Fruit fly (Drosophila melanogaster) whole organism, embryonic: ENCODE data around the gene MYPT-75D.
A peak's percentile ranks its signal among the peaks of the same experiment; 100 is the strongest.

Source experiments
- ATbp ChIP-seq: fragments of 200-800 bp; sonication (Bioruptor generic); optimal IDR thresholded peaks from 2 replicates; lab custom pipeline; 2017; ENCODE audit warnings: missing biosample characterization, mild to moderate bottlenecking, missing genetic modification characterization, missing genetic modification reagents
- Antp ChIP-seq: fragments of 200-800 bp; sonication (Bioruptor generic); optimal IDR thresholded peaks from 3 replicates; lab custom pipeline; 2016; ENCODE audit warnings: missing biosample characterization, missing genetic modification characterization
- Awh ChIP-seq: fragments of 200-800 bp; sonication (Bioruptor generic); IDR thresholded peaks from 2 replicates; pipeline ENCODE4, ENCODE4 v1.3.6; 2022; ENCODE audit warnings: missing biosample characterization, missing genetic modification characterization
- Bdp1 ChIP-seq: fragments of 200-800 bp; sonication (Bioruptor generic); optimal IDR thresholded peaks from 3 replicates; lab custom pipeline; 2016; ENCODE audit warnings: missing biosample characterization, missing genetic modification characterization
- CG10274 ChIP-seq: fragments of 200-800 bp; sonication (Bioruptor generic); optimal IDR thresholded peaks from 3 replicates; lab custom pipeline; 2017; ENCODE audit warnings: missing biosample characterization, mild to moderate bottlenecking, missing genetic modification characterization
- CG10366 ChIP-seq: fragments of 200-800 bp; sonication (Bioruptor generic); IDR thresholded peaks from 2 replicates; pipeline ENCODE4 v1.3.6; 2022; ENCODE audit warnings: missing biosample characterization, missing genetic modification characterization
- CG10462 ChIP-seq: fragments of 200-800 bp; sonication (Bioruptor generic); optimal IDR thresholded peaks from 2 replicates; lab custom pipeline; 2016; ENCODE audit warnings: missing biosample characterization, missing genetic modification characterization
- CG11093 ChIP-seq: fragments of 200-800 bp; sonication (Bioruptor generic); IDR thresholded peaks from 3 replicates; pipeline ENCODE4 v1.3.6; 2022; ENCODE audit warnings: missing biosample characterization, missing genetic modification characterization
- CG1233 ChIP-seq: fragments of 200-800 bp; sonication (Bioruptor generic); optimal IDR thresholded peaks from 4 replicates; lab custom pipeline; 2018; ENCODE audit warnings: missing biosample characterization, mild to moderate bottlenecking, missing genetic modification characterization
- CG12769 ChIP-seq: fragments of 200-800 bp; sonication (Bioruptor generic); optimal IDR thresholded peaks from 2 replicates; lab custom pipeline; 2019; ENCODE audit warnings: missing biosample characterization, mild to moderate bottlenecking, missing genetic modification characterization, moderate library complexity
- CG1603 ChIP-seq: fragments of 200-800 bp; sonication (Bioruptor generic); optimal IDR thresholded peaks from 2 replicates; lab custom pipeline; 2019; ENCODE audit warnings: missing biosample characterization, mild to moderate bottlenecking, missing genetic modification characterization, moderate library complexity
- CG16779 ChIP-seq: fragments of 200-800 bp; sonication (Bioruptor generic); IDR thresholded peaks from 2 replicates; pipeline ENCODE4 v1.3.6; 2022; ENCODE audit warnings: missing biosample characterization, missing genetic modification characterization
- CG1792 ChIP-seq: fragments of 200-800 bp; sonication (Bioruptor generic); optimal IDR thresholded peaks from 2 replicates; lab custom pipeline; 2016; ENCODE audit warnings: missing biosample characterization, missing genetic modification characterization
- CG30020 ChIP-seq: fragments of 200-800 bp; optimal IDR thresholded peaks from 2 replicates; lab custom pipeline; 2019; ENCODE audit warnings: missing biosample characterization, mild to moderate bottlenecking, missing genetic modification characterization, moderate library complexity
- CG31365 ChIP-seq: fragments of 200-800 bp; sonication (Bioruptor generic); optimal IDR thresholded peaks from 2 replicates; lab custom pipeline; 2018; ENCODE audit warnings: missing biosample characterization, mild to moderate bottlenecking, missing genetic modification characterization
- CG34224 ChIP-seq: fragments of 200-800 bp; sonication (Bioruptor generic); IDR thresholded peaks from 3 replicates; pipeline ENCODE4 v1.3.6; 2022; ENCODE audit warnings: missing biosample characterization, missing genetic modification characterization; ENCODE audit not compliant: partially characterized antibody
- CG4707 ChIP-seq: fragments of 200-800 bp; sonication (Bioruptor generic); optimal IDR thresholded peaks from 2 replicates; lab custom pipeline; 2018; ENCODE audit warnings: missing biosample characterization, mild to moderate bottlenecking, missing genetic modification characterization, moderate library complexity
- CG7987 ChIP-seq: fragments of 200-800 bp; sonication (Bioruptor generic); optimal IDR thresholded peaks from 2 replicates; lab custom pipeline; 2018; ENCODE audit warnings: missing biosample characterization, mild to moderate bottlenecking, missing genetic modification characterization, moderate library complexity
- CG8281 ChIP-seq: fragments of 200-800 bp; sonication (Bioruptor generic); optimal IDR thresholded peaks from 2 replicates; lab custom pipeline; 2018; ENCODE audit warnings: missing biosample characterization, mild to moderate bottlenecking, missing genetic modification characterization, moderate library complexity
- CG8290 ChIP-seq, 3 experiments: fragments of 200-800 bp; sonication (Bioruptor generic); optimal IDR thresholded peaks; 2 replicates each; lab custom pipeline; 2016 to 2019; ENCODE audit warnings: missing biosample characterization in 3 of 3, missing genetic modification characterization in 3 of 3, mild to moderate bottlenecking in 2 of 3, moderate library complexity in 1 of 3
- CG9727 ChIP-seq: fragments of 200-800 bp; sonication (Bioruptor generic); optimal IDR thresholded peaks from 3 replicates; lab custom pipeline; 2017; ENCODE audit warnings: missing biosample characterization, mild to moderate bottlenecking, missing genetic modification characterization
- CG9876 ChIP-seq: fragments of 200-800 bp; sonication (Bioruptor generic); optimal IDR thresholded peaks from 2 replicates; lab custom pipeline; 2016; ENCODE audit warnings: missing biosample characterization, missing genetic modification characterization
- CHES-1-like ChIP-seq: fragments of 200-800 bp; sonication (Bioruptor generic); optimal IDR thresholded peaks from 2 replicates; lab custom pipeline; 2016; ENCODE audit warnings: missing biosample characterization, missing genetic modification characterization
- Doc2 ChIP-seq: fragments of 200-800 bp; sonication (Bioruptor generic); IDR thresholded peaks from 2 replicates; pipeline ENCODE4 v1.3.6; 2022; ENCODE audit warnings: missing biosample characterization, missing genetic modification characterization
- Fer2 ChIP-seq: fragments of 200-800 bp; sonication (Bioruptor generic); optimal IDR thresholded peaks from 2 replicates; lab custom pipeline; 2018; ENCODE audit warnings: missing biosample characterization, mild to moderate bottlenecking, missing genetic modification characterization, moderate library complexity
- Vsx1 ChIP-seq: fragments of 200-800 bp; sonication (Bioruptor generic); optimal IDR thresholded peaks from 2 replicates; lab custom pipeline; 2017; ENCODE audit warnings: missing biosample characterization, mild to moderate bottlenecking, missing genetic modification characterization, missing genetic modification reagents
- Xbp1 ChIP-seq: fragments of 200-800 bp; sonication (Bioruptor generic); optimal IDR thresholded peaks from 3 replicates; lab custom pipeline; 2016; ENCODE audit warnings: missing biosample characterization, mild to moderate bottlenecking, missing genetic modification characterization
- abd-A ChIP-seq: fragments of 200-800 bp; sonication (Bioruptor generic); optimal IDR thresholded peaks from 3 replicates; lab custom pipeline; 2019; ENCODE audit warnings: missing biosample characterization, mild to moderate bottlenecking, missing genetic modification characterization, moderate library complexity
- bcd ChIP-seq: fragments of 200-800 bp; sonication (Bioruptor generic); optimal IDR thresholded peaks from 2 replicates; lab custom pipeline; 2017; ENCODE audit warnings: missing biosample characterization, mild to moderate bottlenecking, missing genetic modification characterization
- cad ChIP-seq: fragments of >200 bp; optimal IDR thresholded peaks from 2 replicates; lab custom pipeline; 2017; ENCODE audit warnings: missing biosample characterization, missing genetic modification characterization
- cg ChIP-seq: fragments of 200-800 bp; sonication (Bioruptor generic); optimal IDR thresholded peaks from 3 replicates; lab custom pipeline; 2019; ENCODE audit warnings: missing biosample characterization, mild to moderate bottlenecking, missing genetic modification characterization, moderate library complexity
- chm ChIP-seq: fragments of 200-800 bp; sonication (Bioruptor generic); IDR thresholded peaks from 2 replicates; pipeline ENCODE4 v1.3.6; 2022; ENCODE audit warnings: missing biosample characterization, missing genetic modification characterization
- croc ChIP-seq: fragments of 200-800 bp; sonication (Bioruptor generic); conservative IDR thresholded peaks from 3 replicates; pipeline ENCODE4 v1.3.6; 2022; ENCODE audit warnings: missing biosample characterization, missing genetic modification characterization
- crol ChIP-seq: fragments of 200-800 bp; sonication (Bioruptor generic); IDR thresholded peaks from 2 replicates; pipeline ENCODE4 v1.3.6; 2022; ENCODE audit warnings: missing biosample characterization, missing genetic modification characterization
- dm ChIP-seq: fragments of 200-800 bp; sonication (Bioruptor generic); optimal IDR thresholded peaks from 3 replicates; lab custom pipeline; 2016; ENCODE audit warnings: missing biosample characterization, missing genetic modification characterization
- en ChIP-seq: fragments of 200-800 bp; sonication (Bioruptor generic); optimal IDR thresholded peaks from 2 replicates; lab custom pipeline; 2016; ENCODE audit warnings: missing biosample characterization, missing genetic modification characterization
- eve ChIP-seq, 2 experiments: fragments of >200 bp; optimal IDR thresholded peaks; 2 replicates each; lab custom pipeline; 2017; ENCODE audit warnings: missing biosample characterization in 2 of 2, missing genetic modification characterization in 2 of 2
- fd102C ChIP-seq: fragments of 200-800 bp; sonication (Bioruptor generic); optimal IDR thresholded peaks from 2 replicates; lab custom pipeline; 2018; ENCODE audit warnings: missing biosample characterization, mild to moderate bottlenecking, missing genetic modification characterization, moderate library complexity
- hbn ChIP-seq: fragments of 200-800 bp; sonication (Bioruptor generic); IDR thresholded peaks from 2 replicates; pipeline ENCODE4 v1.3.6; 2022; ENCODE audit warnings: missing biosample characterization, missing genetic modification characterization; ENCODE audit not compliant: partially characterized antibody
- kay ChIP-seq: fragments of 200-800 bp; sonication (Bioruptor generic); optimal IDR thresholded peaks from 2 replicates; lab custom pipeline; 2016; ENCODE audit warnings: missing biosample characterization, missing genetic modification characterization
- mirr ChIP-seq: fragments of 200-800 bp; sonication (Bioruptor generic); optimal IDR thresholded peaks from 3 replicates; lab custom pipeline; 2018; ENCODE audit warnings: missing biosample characterization, mild to moderate bottlenecking, missing genetic modification characterization
- prd ChIP-seq, 3 experiments: fragments of >200 bp in 2 of 3; fragments of 200-800 bp in 1 of 3; sonication (Bioruptor generic) in 1 of 3; optimal IDR thresholded peaks in 2 of 3; IDR thresholded peaks in 1 of 3; 2 replicates in 2 of 3; 3 replicates in 1 of 3; pipeline versions ENCODE4 v1.3.6 to Lab custom; 2017 to 2022; ENCODE audit warnings: missing biosample characterization in 1 of 3, missing genetic modification characterization in 1 of 3
- ro ChIP-seq: fragments of 200-800 bp; sonication (Bioruptor generic); IDR thresholded peaks from 2 replicates; pipeline ENCODE4 v1.3.6; 2022; ENCODE audit warnings: missing biosample characterization, missing genetic modification characterization
- sisA ChIP-seq: fragments of 200-800 bp; sonication (Bioruptor generic); IDR thresholded peaks from 2 replicates; pipeline ENCODE4 v1.3.6; 2022; ENCODE audit warnings: missing biosample characterization, missing genetic modification characterization
- slbo ChIP-seq: fragments of 200-800 bp; sonication (Bioruptor generic); IDR thresholded peaks from 2 replicates; pipeline ENCODE4 v1.3.6; 2022; ENCODE audit warnings: missing biosample characterization, missing genetic modification characterization
- sob ChIP-seq: fragments of 200-800 bp; sonication (Bioruptor generic); IDR thresholded peaks from 2 replicates; pipeline ENCODE4 v1.3.6; 2022; ENCODE audit warnings: missing biosample characterization, missing genetic modification characterization
- stc ChIP-seq: fragments of 200-800 bp; sonication (Bioruptor generic); IDR thresholded peaks from 2 replicates; pipeline ENCODE4 v1.3.6; 2022; ENCODE audit warnings: missing biosample characterization, missing genetic modification characterization
- tap ChIP-seq: fragments of 200-800 bp; optimal IDR thresholded peaks from 3 replicates; lab custom pipeline; 2019; ENCODE audit warnings: missing biosample characterization, mild to moderate bottlenecking, missing genetic modification characterization, moderate library complexity
- trh ChIP-seq: fragments of 200-800 bp; sonication (Bioruptor generic); optimal IDR thresholded peaks from 2 replicates; lab custom pipeline; 2016; ENCODE audit warnings: missing biosample characterization, missing genetic modification characterization
- zfh1 ChIP-seq: fragments of 200-800 bp; sonication (Bioruptor generic); IDR thresholded peaks from 3 replicates; pipeline ENCODE4 v1.3.6; 2022; ENCODE audit warnings: missing biosample characterization, missing genetic modification characterization

MYPT-75D gene

dm6 chr3L:18672986-18673633 lies 47.4 kb downstream of the MYPT-75D start, which contains the start of gene Capr (continued):
- TF ChIP-seq croc: no peak
- no peak for TF ChIP-seq CG10366 (GFP tag; lab: Robert Waterston, UW)
- TF ChIP-seq CG4707 (GFP tag; lab: Kevin White, UChicago): no peak
- peak; percentile 100 for TF ChIP-seq hbn (GFP tag; lab: Robert Waterston, UW)
- no peak for TF ChIP-seq CG7987 (GFP tag; lab: Kevin White, UChicago)
- TF ChIP-seq chm (GFP tag; lab: Robert Waterston, UW): 0 out of 2 replicates have a peak, but pooled peaks have one; percentile 22
- no peak for TF ChIP-seq abd-A
- TF ChIP-seq CG9727 (GFP tag; lab: Kevin White, UChicago): no peak
- TF ChIP-seq ATbp (GFP tag; lab: Kevin White, UChicago): no peak
- peak; percentile 79 for TF ChIP-seq dm (GFP tag; lab: Kevin White, UChicago)
- TF ChIP-seq bcd (GFP tag; lab: Kevin White, UChicago): peak; percentile 11
- no peak for TF ChIP-seq trh
- TF ChIP-seq ro (GFP tag; lab: Robert Waterston, UW): no peak
- peak; percentile 41 for TF ChIP-seq Xbp1 (GFP tag; lab: Kevin White, UChicago)
- peak; percentile 100 for TF ChIP-seq CG34224 (GFP tag; lab: Robert Waterston, UW)
- peak; percentile 34 for TF ChIP-seq Antp (GFP tag; lab: Kevin White, UChicago)
- TF ChIP-seq cg (GFP tag; lab: Kevin White, UChicago): no peak
- no peak for TF ChIP-seq Doc2 (GFP tag; lab: Robert Waterston, UW)
- peak; percentile 10 for TF ChIP-seq CG8290 (GFP tag; optimal IDR thresholded peaks at IDR 0.05; lab: Kevin White, UChicago)
- peak; percentile 55 to 79 for TF ChIP-seq CG8290 (tag; optimal IDR thresholded peaks at IDR 0.05; lab: Kevin White, UChicago)
- TF ChIP-seq Bdp1: no peak
- peak; percentile 42 for TF ChIP-seq CG30020
- TF ChIP-seq eve (GFP tag; optimal IDR thresholded peaks at IDR 0.05; lab: Kevin White, UChicago): no peak
- TF ChIP-seq Fer2 (tag; lab: Kevin White, UChicago): no peak
- TF ChIP-seq CG1603 (tag; lab: Kevin White, UChicago): peak; percentile 83
- TF ChIP-seq prd (optimal IDR thresholded peaks at IDR 0.05; lab: Kevin White, UChicago): no peak
- peak; percentile 6; the same call in 1 of the 3 replicates for TF ChIP-seq prd (GFP tag; IDR thresholded peaks at IDR 0.05; lab: Robert Waterston, UW)
- TF ChIP-seq CHES-1-like (GFP tag; lab: Kevin White, UChicago): peak; percentile 45
- TF ChIP-seq Vsx1 (GFP tag; lab: Kevin White, UChicago): no peak
- TF ChIP-seq cad: no peak
- no peak for TF ChIP-seq tap (tag; lab: Kevin White, UChicago)
- TF ChIP-seq CG11093: no peak
- no peak for TF ChIP-seq CG10274 (GFP tag; lab: Kevin White, UChicago)
- no peak for TF ChIP-seq kay
- no peak for TF ChIP-seq CG8281
- TF ChIP-seq zfh1: peak; percentile 46; the same call in 1 of the 3 replicates
- TF ChIP-seq slbo: peak; percentile 57
- TF ChIP-seq CG9876 (GFP tag; lab: Kevin White, UChicago): peak; percentile 3
- no peak for TF ChIP-seq CG10462 (GFP tag; lab: Kevin White, UChicago)
- peak; percentile 45; the same call in 1 of the 2 replicates for TF ChIP-seq CG16779 (GFP tag; lab: Robert Waterston, UW)
- no peak for TF ChIP-seq crol (GFP tag; lab: Robert Waterston, UW)
- TF ChIP-seq CG1233: no peak
- TF ChIP-seq CG12769 (tag; lab: Kevin White, UChicago): no peak
- TF ChIP-seq CG1792: no peak
- TF ChIP-seq sob: peak; percentile 70
- TF ChIP-seq mirr: no peak
- TF ChIP-seq stc: no peak
- no peak for TF ChIP-seq en (GFP tag; lab: Kevin White, UChicago)
- no peak for TF ChIP-seq sisA (GFP tag; lab: Robert Waterston, UW)
- TF ChIP-seq fd102C (GFP tag; lab: Kevin White, UChicago): no peak
- TF ChIP-seq Awh: no peak
- TF ChIP-seq CG31365: no peak
